Worm (Caenorhabditis elegans) whole organism, young adult: ENCODE data around the gene srlf-2.

Experiments used
- B0336.3 ChIP-seq: fragments of 200-800 bp; sonication (Bioruptor generic); IDR thresholded peaks from 2 replicates; pipeline ENCODE4 v1.3.6; 2022; ENCODE audit warnings: missing genetic modification characterization, missing compliant biosample characterization
- C06A6.2 ChIP-seq: fragments of 200-800 bp; sonication (Bioruptor generic); conservative IDR thresholded peaks from 2 replicates; pipeline ENCODE4 v1.3.6; 2022; ENCODE audit warnings: missing genetic modification characterization, missing compliant biosample characterization
- C17E4.6 ChIP-seq: fragments of 200-800 bp; sonication (Bioruptor generic); IDR thresholded peaks from 2 replicates; pipeline ENCODE4 v1.3.6; 2022; ENCODE audit warnings: missing genetic modification reagents, missing genetic modification characterization, missing compliant biosample characterization
- F22D6.2 ChIP-seq: sonication (generic microtip); optimal IDR thresholded peaks from 2 replicates; lab custom pipeline; 2016; ENCODE audit warnings: mild to moderate bottlenecking, missing genetic modification characterization, missing compliant biosample characterization
- F37B4.10 ChIP-seq: fragments of 200-800 bp; sonication (Bioruptor generic); IDR thresholded peaks from 2 replicates; pipeline ENCODE4 v1.3.6; 2022; ENCODE audit warnings: missing genetic modification characterization, missing compliant biosample characterization
- F39B2.1 ChIP-seq: fragments of 200-800 bp; sonication (Bioruptor generic); IDR thresholded peaks from 2 replicates; pipeline ENCODE4 v1.3.6; 2022; ENCODE audit warnings: missing genetic modification reagents, missing genetic modification characterization, missing compliant biosample characterization
- F52B5.7 ChIP-seq: sonication (generic microtip); optimal IDR thresholded peaks from 2 replicates; lab custom pipeline; 2016; ENCODE audit warnings: mild to moderate bottlenecking, missing genetic modification characterization, missing compliant biosample characterization
- K11D2.4 ChIP-seq: fragments of 200-800 bp; sonication (Bioruptor generic); IDR thresholded peaks from 2 replicates; pipeline ENCODE4 v1.3.6; 2022; ENCODE audit warnings: missing genetic modification reagents, missing genetic modification characterization, missing compliant biosample characterization
- K12H6.12 ChIP-seq: fragments of 200-800 bp; sonication (Bioruptor generic); optimal IDR thresholded peaks from 2 replicates; lab custom pipeline; 2018; ENCODE audit warnings: mild to moderate bottlenecking, missing genetic modification characterization, missing compliant biosample characterization
- T07F8.4 ChIP-seq: sonication (generic microtip); optimal IDR thresholded peaks from 2 replicates; lab custom pipeline; 2016; ENCODE audit warnings: mild to moderate bottlenecking, missing genetic modification characterization, moderate library complexity, missing compliant biosample characterization
- Y53G8AR.9 ChIP-seq: fragments of 200-800 bp; sonication (Bioruptor generic); conservative IDR thresholded peaks from 2 replicates; pipeline ENCODE4 v1.3.6; 2022; ENCODE audit warnings: missing genetic modification reagents, missing genetic modification characterization, missing compliant biosample characterization
- Y56A3A.18 ChIP-seq: fragments of 200-800 bp; sonication (Bioruptor generic); IDR thresholded peaks from 2 replicates; pipeline ENCODE4 v1.3.6; 2022; ENCODE audit warnings: missing genetic modification reagents, missing genetic modification characterization, missing compliant biosample characterization
- atf-7 ChIP-seq: sonication (generic microtip); optimal IDR thresholded peaks from 2 replicates; lab custom pipeline; 2017; ENCODE audit warnings: mild to moderate bottlenecking, missing genetic modification characterization, missing compliant biosample characterization
- attf-5 ChIP-seq: fragments of 200-800 bp; sonication (Bioruptor generic); optimal IDR thresholded peaks from 2 replicates; lab custom pipeline; 2018; ENCODE audit warnings: mild to moderate bottlenecking, missing genetic modification characterization, missing compliant biosample characterization
- bed-2 ChIP-seq: fragments of 200-800 bp; sonication (Bioruptor generic); IDR thresholded peaks from 2 replicates; pipeline ENCODE4 v1.3.6; 2022; ENCODE audit warnings: missing genetic modification reagents, missing genetic modification characterization, missing compliant biosample characterization
- ccch-3 ChIP-seq: fragments of 200-800 bp; sonication (Bioruptor generic); optimal IDR thresholded peaks from 2 replicates; lab custom pipeline; 2018; ENCODE audit warnings: mild to moderate bottlenecking, missing genetic modification characterization, missing compliant biosample characterization
- ceh-27 ChIP-seq: fragments of 200-800 bp; sonication (Bioruptor generic); optimal IDR thresholded peaks from 2 replicates; lab custom pipeline; 2018; ENCODE audit warnings: mild to moderate bottlenecking, missing genetic modification characterization, moderate library complexity, missing compliant biosample characterization
- gei-17 ChIP-seq: fragments of 200-800 bp; sonication (Bioruptor generic); optimal IDR thresholded peaks from 2 replicates; lab custom pipeline; 2018; ENCODE audit warnings: mild to moderate bottlenecking, missing genetic modification characterization, missing compliant biosample characterization
- hlh-12 ChIP-seq: sonication (generic microtip); optimal IDR thresholded peaks from 2 replicates; lab custom pipeline; 2016; ENCODE audit warnings: missing genetic modification characterization, missing compliant biosample characterization
- let-607 ChIP-seq, 2 experiments: fragments of 200-800 bp in 1 of 2; sonication (Bioruptor generic) in 1 of 2; sonication (generic microtip) in 1 of 2; optimal IDR thresholded peaks; 2 replicates each; lab custom pipeline; 2016 to 2018; ENCODE audit warnings: mild to moderate bottlenecking in 2 of 2, missing compliant biosample characterization in 2 of 2, missing genetic modification characterization in 2 of 2, moderate library complexity in 2 of 2, missing genotype in 1 of 2
- lin-26 ChIP-seq: fragments of 200-800 bp; sonication (Bioruptor generic); IDR thresholded peaks from 2 replicates; pipeline ENCODE4 v1.3.6; 2022; ENCODE audit warnings: missing genetic modification reagents, missing genetic modification characterization, missing compliant biosample characterization
- lin-40 ChIP-seq: sonication (generic microtip); optimal IDR thresholded peaks from 2 replicates; lab custom pipeline; 2016; ENCODE audit warnings: missing genetic modification characterization, mild to moderate bottlenecking, missing compliant biosample characterization, missing genotype, missing genetic modification reagents
- lin-54 ChIP-seq: fragments of 200-800 bp; sonication (Bioruptor generic); optimal IDR thresholded peaks from 2 replicates; lab custom pipeline; 2018; ENCODE audit warnings: mild to moderate bottlenecking, missing genetic modification characterization, missing compliant biosample characterization
- lir-1 ChIP-seq: fragments of 200-800 bp; sonication (Bioruptor generic); conservative IDR thresholded peaks from 2 replicates; pipeline ENCODE4 v1.3.6; 2022; ENCODE audit warnings: missing genetic modification reagents, missing genetic modification characterization, missing compliant biosample characterization
- mcd-1 ChIP-seq: fragments of 200-800 bp; sonication (Bioruptor generic); IDR thresholded peaks from 2 replicates; pipeline ENCODE4 v1.3.6; 2022; ENCODE audit warnings: missing genetic modification reagents, missing genetic modification characterization, missing compliant biosample characterization
- mes-4 ChIP-seq: sonication (generic microtip); optimal IDR thresholded peaks from 2 replicates; lab custom pipeline; 2016; ENCODE audit warnings: missing genotype, missing genetic modification characterization, missing compliant biosample characterization
- mxl-1 ChIP-seq: sonication (generic microtip); optimal IDR thresholded peaks from 2 replicates; lab custom pipeline; 2016; ENCODE audit warnings: missing genetic modification characterization, missing compliant biosample characterization
- nfya-1 ChIP-seq: sonication (generic microtip); optimal IDR thresholded peaks from 2 replicates; lab custom pipeline; 2017; ENCODE audit warnings: antibody characterized with exemption, missing compliant biosample characterization, missing genetic modification characterization, borderline replicate concordance; ENCODE audit not compliant: insufficient read depth
- nfya-2 ChIP-seq: fragments of 200-800 bp; sonication (Bioruptor generic); IDR thresholded peaks from 2 replicates; pipeline ENCODE4 v1.3.6; 2022; ENCODE audit warnings: missing genetic modification reagents, missing genetic modification characterization, missing compliant biosample characterization
- nfyb-1 ChIP-seq: fragments of 200-800 bp; sonication (Bioruptor generic); IDR thresholded peaks from 2 replicates; pipeline ENCODE4 v1.3.6; 2022; ENCODE audit warnings: missing genetic modification reagents, missing genetic modification characterization, missing compliant biosample characterization
- pbrm-1 ChIP-seq: fragments of 200-800 bp; sonication (Bioruptor generic); IDR thresholded peaks from 2 replicates; pipeline ENCODE4 v1.3.6; 2022; ENCODE audit warnings: missing genetic modification reagents, missing genetic modification characterization, missing compliant biosample characterization
- rcor-1 ChIP-seq: fragments of 200-800 bp; sonication (Bioruptor generic); IDR thresholded peaks from 2 replicates; pipeline ENCODE4 v1.3.6; 2022; ENCODE audit warnings: missing genetic modification reagents, missing genetic modification characterization, missing compliant biosample characterization
- rec-8 ChIP-seq, 2 experiments: sonication (generic microtip); optimal IDR thresholded peaks; 2 replicates each; lab custom pipeline; 2016; ENCODE audit warnings: mild to moderate bottlenecking in 2 of 2, missing genetic modification characterization in 2 of 2, missing genetic modification reagents in 2 of 2, missing genotype in 2 of 2, missing biosample characterization in 1 of 2, missing compliant biosample characterization in 1 of 2, moderate library complexity in 1 of 2
- repo-1 ChIP-seq: sonication (generic microtip); optimal IDR thresholded peaks from 2 replicates; lab custom pipeline; 2017; ENCODE audit warnings: mild to moderate bottlenecking, missing genetic modification characterization, missing compliant biosample characterization
- somi-1 ChIP-seq: fragments of 200-800 bp; sonication (Bioruptor generic); optimal IDR thresholded peaks from 2 replicates; lab custom pipeline; 2018; ENCODE audit warnings: mild to moderate bottlenecking, missing genetic modification characterization, missing compliant biosample characterization
- unc-62 ChIP-seq: fragments of 150-350 bp; optimal IDR thresholded peaks from 2 replicates; lab custom pipeline; 2014; ENCODE audit warnings: missing biosample characterization, missing genetic modification reagents, missing genetic modification characterization
- ztf-22 ChIP-seq: fragments of 200-800 bp; sonication (Bioruptor generic); optimal IDR thresholded peaks from 2 replicates; lab custom pipeline; 2018; ENCODE audit warnings: mild to moderate bottlenecking, missing genetic modification characterization, moderate library complexity, missing compliant biosample characterization
- ztf-25 ChIP-seq: fragments of 200-800 bp; sonication (Bioruptor generic); IDR thresholded peaks from 2 replicates; pipeline ENCODE4 v1.3.6; 2022; ENCODE audit warnings: missing genetic modification reagents, missing genetic modification characterization, missing compliant biosample characterization
- ztf-26 ChIP-seq: sonication (generic microtip); optimal IDR thresholded peaks from 2 replicates; lab custom pipeline; 2017; ENCODE audit warnings: missing genetic modification characterization, missing compliant biosample characterization
- ztf-3 ChIP-seq: fragments of 200-800 bp; sonication (Bioruptor generic); optimal IDR thresholded peaks from 2 replicates; lab custom pipeline; 2018; ENCODE audit warnings: mild to moderate bottlenecking, missing genetic modification characterization, missing compliant biosample characterization

srlf-2 gene

DNA sequence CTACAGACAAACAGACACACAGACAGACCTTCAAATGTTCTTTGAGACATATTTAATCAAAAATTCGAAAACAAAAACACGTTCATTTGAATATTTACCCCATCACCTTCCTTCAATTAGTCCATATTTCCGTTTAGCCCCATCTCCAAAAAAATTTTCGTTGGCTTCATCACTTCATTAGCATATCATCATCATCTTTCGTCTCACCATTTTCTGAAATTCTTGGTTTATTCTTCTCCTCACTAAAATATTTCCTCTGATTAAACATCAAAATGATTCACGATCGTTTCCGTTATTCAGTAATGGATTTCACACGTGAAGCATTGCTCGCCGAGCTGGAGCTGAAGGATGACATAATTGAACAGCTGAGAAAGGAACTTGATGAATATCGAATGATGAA, 30.6 kb downstream of the srlf-2 start, which contains the start of gene pkg-2:
Gene pkg-2 (plus strand): TSS at position 301 of the 400 bp plus-strand sequence.
- no peak for TF ChIP-seq ccch-3 (GFP tag; lab: Kevin White, UChicago)
- no peak for TF ChIP-seq mes-4 (tag; lab: Kevin White, UChicago)

DNA sequence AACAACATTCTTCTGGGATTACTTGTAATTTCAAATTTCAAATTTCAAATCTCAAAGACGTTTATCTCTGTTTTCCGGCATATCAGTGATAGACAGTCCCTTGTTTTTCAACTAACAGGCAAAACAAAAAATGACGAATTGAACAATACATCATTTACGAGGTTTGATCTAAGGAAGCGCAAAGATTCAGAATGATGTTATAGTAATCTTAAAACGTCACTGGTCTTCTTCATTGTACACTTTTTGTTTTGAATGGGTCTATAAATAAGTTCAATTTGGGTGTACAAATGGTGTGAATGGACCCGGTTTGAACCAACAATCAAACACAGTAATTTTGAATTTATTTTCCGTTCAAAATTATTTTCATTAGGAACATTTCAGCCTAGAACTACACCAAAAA, 34.0 kb downstream of the srlf-2 start:
- TF ChIP-seq unc-62 (GFP tag; lab: Kevin White, UChicago) (no peak), pbrm-1 (GFP tag; lab: Robert Waterston, UW) (no peak), mxl-1 (tag; lab: Kevin White, UChicago) (no peak), bed-2 (GFP tag; lab: Robert Waterston, UW) (no peak), K12H6.12 (tag; lab: Kevin White, UChicago) (no peak), nfya-1 (no peak)
- TF ChIP-seq, all 124 proteins: peak for 0

DNA sequence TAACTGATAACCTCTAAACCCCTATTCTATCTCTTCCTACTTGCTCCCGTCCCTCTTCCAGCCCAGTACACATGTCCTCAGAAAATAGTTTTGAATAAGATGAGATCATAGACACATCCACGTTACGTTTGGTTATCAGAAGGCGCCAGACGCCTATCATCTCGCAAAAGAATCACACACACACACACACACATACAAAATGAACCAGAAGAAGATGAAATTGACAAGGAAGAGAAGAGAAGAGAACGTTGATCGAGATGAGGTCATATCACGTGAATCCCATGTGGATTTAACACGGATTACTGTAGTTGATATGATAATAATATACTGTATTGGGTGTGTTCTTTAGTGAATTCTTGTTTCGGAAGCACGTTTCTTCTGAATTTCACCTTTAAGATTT, 36.0 kb downstream of the srlf-2 start:
- no peak for TF ChIP-seq pbrm-1 (GFP tag; lab: Robert Waterston, UW)
- 0 out of 2 replicates have a peak, but pooled peaks have one; percentile 40 for TF ChIP-seq lin-26 (GFP tag; lab: Robert Waterston, UW)
- peak; percentile 16 for TF ChIP-seq K12H6.12 (tag; lab: Kevin White, UChicago)
- no peak for TF ChIP-seq rcor-1 (GFP tag; lab: Robert Waterston, UW)
- peak; percentile 21 for TF ChIP-seq lin-40 (tag; lab: Kevin White, UChicago)
- peak; percentile 67 for TF ChIP-seq somi-1 (GFP tag; lab: Kevin White, UChicago)
- TF ChIP-seq, all 124 proteins: peak for 4

DNA sequence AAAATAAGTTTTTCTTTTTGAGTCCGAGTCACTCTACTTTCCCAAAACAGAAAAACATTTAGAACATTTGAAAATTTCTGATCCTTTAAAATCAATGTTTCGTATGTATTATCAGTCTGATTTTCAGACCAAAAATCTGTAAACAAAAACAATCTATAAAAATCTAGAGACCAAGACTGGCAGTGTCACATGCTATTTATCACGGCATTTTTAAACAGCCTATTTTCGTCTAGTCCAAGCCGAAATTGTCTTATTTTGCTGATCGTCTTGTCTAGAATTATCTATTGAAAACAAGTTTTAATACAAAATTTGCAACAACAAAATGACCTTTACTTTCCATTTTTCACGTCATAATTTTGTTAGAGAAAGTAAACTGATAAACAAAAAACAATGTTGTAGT, 36.6 kb downstream of the srlf-2 start:
- TF ChIP-seq mes-4 (tag; lab: Kevin White, UChicago) (no peak), F22D6.2 (tag; lab: Kevin White, UChicago) (no peak), lir-1 (GFP tag; lab: Robert Waterston, UW) (no peak), F37B4.10 (GFP tag; lab: Robert Waterston, UW) (no peak), mcd-1 (GFP tag; lab: Robert Waterston, UW) (no peak)

DNA sequence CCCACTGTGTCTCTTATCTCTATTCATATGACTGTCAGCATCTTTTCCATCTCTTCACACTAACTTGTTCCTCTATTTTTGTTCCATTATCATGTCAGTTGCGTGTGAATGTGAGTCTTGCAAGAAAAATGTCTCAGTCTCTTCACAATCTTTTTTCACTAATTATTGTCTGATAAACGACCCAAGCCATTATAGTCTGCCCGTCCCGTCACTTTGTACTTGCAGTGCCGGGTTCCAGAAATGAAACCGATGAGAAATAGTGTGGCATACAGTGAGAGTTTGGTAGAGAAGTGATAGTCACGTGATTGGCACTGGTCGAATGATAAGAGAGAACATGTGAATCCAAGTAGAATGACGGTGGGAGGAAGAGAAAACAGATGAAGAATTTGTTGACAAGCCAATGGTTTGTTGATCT, 37.6 kb downstream of the srlf-2 start:
- TF ChIP-seq ztf-26 (tag; lab: Kevin White, UChicago) (peak; percentile 93), atf-7 (tag; lab: Kevin White, UChicago) (peak; percentile 98), somi-1 (GFP tag; lab: Kevin White, UChicago) (peak; percentile 96), lin-54 (GFP tag; lab: Kevin White, UChicago) (peak; percentile 16), attf-5 (peak; percentile 60), lir-1 (GFP tag; lab: Robert Waterston, UW) (peak; percentile 64), B0336.3 (GFP tag; lab: Robert Waterston, UW) (peak; percentile 81), K12H6.12 (tag; lab: Kevin White, UChicago) (peak; percentile 67), F22D6.2 (tag; lab: Kevin White, UChicago) (peak; percentile 93), ceh-27 (GFP tag; lab: Kevin White, UChicago) (no peak), C17E4.6 (no peak), rec-8 (tag; optimal IDR thresholded peaks at IDR 0.05; lab: Kevin White, UChicago) (no peak), ztf-22 (GFP tag; lab: Kevin White, UChicago) (peak; percentile 99), F52B5.7 (tag; lab: Kevin White, UChicago) (no peak), C06A6.2 (peak; percentile 90), hlh-12 (tag; lab: Kevin White, UChicago) (no peak), repo-1 (peak; percentile 43), let-607 (tag; optimal IDR thresholded peaks at IDR 0.05; lab: Kevin White, UChicago) (peak; percentile 29 to 90), mxl-1 (tag; lab: Kevin White, UChicago) (no peak), Y56A3A.18 (GFP tag; lab: Robert Waterston, UW) (no peak), lin-40 (tag; lab: Kevin White, UChicago) (peak; percentile 93), nfyb-1 (GFP tag; lab: Robert Waterston, UW) (peak; percentile 86), ztf-3 (GFP tag; lab: Kevin White, UChicago) (peak; percentile 61), nfya-2 (GFP tag; lab: Robert Waterston, UW) (no peak), K11D2.4 (GFP tag; lab: Robert Waterston, UW) (peak; percentile 62; the same call in 1 of the 2 replicates), gei-17 (peak; percentile 70), Y53G8AR.9 (GFP tag; lab: Robert Waterston, UW) (peak; percentile 74; the same call in 1 of the 2 replicates), T07F8.4 (no peak), ztf-25 (GFP tag; lab: Robert Waterston, UW) (no peak), F39B2.1 (GFP tag; lab: Robert Waterston, UW) (no peak)
